Worm (Caenorhabditis elegans): Measurements from ENCODE around the gene C44C10.5.

ce11 chrX:11656519-11657006 is 33.8 kb upstream of the C44C10.5 start, which contains the start of gene T04F8.2:
- TF ChIP-seq dao-5 (tag; optimal IDR thresholded peaks at IDR 0.05) (no peak), him-1 (tag; optimal IDR thresholded peaks at IDR 0.05) (no peak), W03F9.2 (tag; optimal IDR thresholded peaks at IDR 0.05) (peak; percentile 65)

Data from whole organism, L4/young adult.